Worm (Caenorhabditis elegans): ENCODE results near the gene F54B11.11.

DNA sequence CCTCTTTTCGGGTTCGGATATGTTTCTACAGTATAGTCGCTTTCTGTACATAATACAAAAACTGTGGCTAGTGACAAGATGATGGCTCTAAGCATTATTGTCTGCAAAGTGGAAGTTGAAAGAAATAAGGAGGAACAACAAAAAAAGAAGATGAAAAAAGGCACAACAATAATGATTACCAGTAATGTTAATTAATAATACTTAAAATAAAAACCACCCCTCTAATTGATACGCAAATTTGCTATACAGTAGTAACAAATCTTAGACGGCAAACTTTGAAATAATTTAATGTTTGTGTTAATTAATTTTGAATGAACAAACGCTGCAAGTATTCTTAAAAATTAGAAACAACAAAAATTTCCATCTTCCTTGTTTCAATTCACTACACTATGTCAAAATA lies 43.0 kb downstream of the F54B11.11 start, which contains the start of gene Y12A6A.1:
- TF ChIP-seq dpl-1 (GFP tag; optimal IDR thresholded peaks at IDR 0.05) (no peak), egl-27 (tag; optimal IDR thresholded peaks at IDR 0.05) (no peak), unc-130 (tag; optimal IDR thresholded peaks at IDR 0.05) (no peak), ztf-11 (tag; optimal IDR thresholded peaks at IDR 0.05) (no peak), unc-62 (GFP tag; optimal IDR thresholded peaks at IDR 0.05) (no peak), mdl-1 (tag; optimal IDR thresholded peaks at IDR 0.05) (no peak), snu-23 (GFP tag; optimal IDR thresholded peaks at IDR 0.05) (no peak), rnt-1 (tag; optimal IDR thresholded peaks at IDR 0.05) (no peak), ceh-82 (tag; optimal IDR thresholded peaks at IDR 0.05) (no peak), nhr-237 (tag; optimal IDR thresholded peaks at IDR 0.05) (no peak), nhr-20 (tag; optimal IDR thresholded peaks at IDR 0.05) (no peak), lin-39 (tag; optimal IDR thresholded peaks at IDR 0.05) (no peak), aly-2 (tag; optimal IDR thresholded peaks at IDR 0.05) (no peak), efl-1 (optimal IDR thresholded peaks at IDR 0.05) (no peak), efl-1 (GFP tag; optimal IDR thresholded peaks at IDR 0.05 in 1 of 2) (peak in 1 of 2 experiments; percentile 19)
